Worm (Caenorhabditis elegans) whole organism, L1 larva: ENCODE data around the gene B0432.14.

Experiments used
- dsc-1 ChIP-seq: sonication (generic microtip); optimal IDR thresholded peaks from 2 replicates; lab custom pipeline; 2016; ENCODE audit warnings: mild to moderate bottlenecking, missing genetic modification characterization, missing compliant biosample characterization
- efl-1 ChIP-seq, 4 experiments: fragments of 150-350 bp; optimal IDR thresholded peaks in 3 of 4; peaks in 1 of 4; 1 replicate in 1 of 4; 2 replicates in 3 of 4; lab custom pipeline; 2014; ENCODE audit warnings: missing biosample characterization in 2 of 4, missing genetic modification characterization in 2 of 4, missing genetic modification reagents in 2 of 4
- egl-13 ChIP-seq: sonication (generic microtip); optimal IDR thresholded peaks from 2 replicates; lab custom pipeline; 2016; ENCODE audit warnings: missing genotype, missing genetic modification reagents, missing genetic modification characterization, missing compliant biosample characterization
- egl-27 ChIP-seq, 2 experiments: fragments of 150-350 bp in 1 of 2; sonication (generic microtip); optimal IDR thresholded peaks; 3 replicates each; lab custom pipeline; 2017 to 2018; ENCODE audit warnings: missing biosample characterization in 2 of 2, missing genetic modification characterization in 2 of 2, missing genetic modification reagents in 2 of 2
- fkh-10 ChIP-seq: sonication (generic microtip); optimal IDR thresholded peaks from 2 replicates; lab custom pipeline; 2017; ENCODE audit warnings: missing biosample characterization, missing genetic modification reagents, missing genetic modification characterization
- fkh-4 ChIP-seq: sonication (generic microtip); optimal IDR thresholded peaks from 2 replicates; lab custom pipeline; 2016; ENCODE audit warnings: missing compliant biosample characterization, missing genetic modification characterization, borderline replicate concordance
- fkh-8 ChIP-seq: sonication (generic microtip); optimal IDR thresholded peaks from 2 replicates; lab custom pipeline; 2016; ENCODE audit warnings: mild to moderate bottlenecking, missing genetic modification characterization, missing compliant biosample characterization
- grh-1 ChIP-seq: fragments of 200-800 bp; sonication (Bioruptor generic); IDR thresholded peaks from 2 replicates; pipeline ENCODE4 v1.3.6; 2022; ENCODE audit warnings: missing genetic modification reagents, missing genetic modification characterization, missing compliant biosample characterization
- lin-14 ChIP-seq: fragments of 200-800 bp; sonication (Bioruptor generic); optimal IDR thresholded peaks from 2 replicates; lab custom pipeline; 2018; ENCODE audit warnings: mild to moderate bottlenecking, missing genetic modification characterization, moderate library complexity, missing compliant biosample characterization
- lin-35 ChIP-seq, 2 experiments: fragments of 150-350 bp; optimal IDR thresholded peaks; 2 replicates each; lab custom pipeline; 2014; ENCODE audit warnings: missing biosample characterization in 2 of 2, missing genetic modification characterization in 2 of 2, missing genetic modification reagents in 2 of 2
- lsy-2 ChIP-seq, 2 experiments: fragments of 150-350 bp; optimal IDR thresholded peaks; 2 replicates each; lab custom pipeline; 2014; ENCODE audit warnings: missing biosample characterization in 2 of 2, missing genetic modification characterization in 2 of 2
- nhr-11 ChIP-seq: fragments of 150-350 bp; optimal IDR thresholded peaks from 2 replicates; lab custom pipeline; 2014; ENCODE audit warnings: missing biosample characterization, missing genetic modification characterization
- nhr-71 ChIP-seq: sonication (generic microtip); optimal IDR thresholded peaks from 2 replicates; lab custom pipeline; 2016; ENCODE audit warnings: mild to moderate bottlenecking, missing genetic modification characterization, moderate library complexity, missing compliant biosample characterization
- nhr-76 ChIP-seq: sonication (generic microtip); optimal IDR thresholded peaks from 2 replicates; lab custom pipeline; 2017; ENCODE audit warnings: missing biosample characterization, missing genetic modification characterization
- nhr-77 ChIP-seq: fragments of 150-350 bp; optimal IDR thresholded peaks from 2 replicates; lab custom pipeline; 2014; ENCODE audit warnings: missing biosample characterization, missing genetic modification characterization
- nhr-85 ChIP-seq: sonication (generic microtip); peaks from one replicate; lab custom pipeline; 2016; ENCODE audit warnings: missing genetic modification characterization, inconsistent platforms, missing compliant biosample characterization
- pag-3 ChIP-seq: sonication (generic microtip); optimal IDR thresholded peaks from 2 replicates; lab custom pipeline; 2017; ENCODE audit warnings: missing genetic modification characterization, mild to moderate bottlenecking, missing compliant biosample characterization, antibody characterized with exemption, borderline replicate concordance; ENCODE audit not compliant: insufficient read depth
- rnt-1 ChIP-seq: sonication (generic microtip); optimal IDR thresholded peaks from 2 replicates; lab custom pipeline; 2016; ENCODE audit warnings: mild to moderate bottlenecking, missing genetic modification characterization, moderate library complexity, missing compliant biosample characterization
- snu-23 ChIP-seq: sonication (generic microtip); optimal IDR thresholded peaks from 2 replicates; lab custom pipeline; 2016; ENCODE audit warnings: missing genetic modification characterization, missing compliant biosample characterization
- sptf-1 ChIP-seq: fragments of 150-350 bp; optimal IDR thresholded peaks from 2 replicates; lab custom pipeline; 2014; ENCODE audit warnings: missing biosample characterization, missing genetic modification characterization
- swsn-7 ChIP-seq: sonication (generic microtip); optimal IDR thresholded peaks from 2 replicates; lab custom pipeline; 2016; ENCODE audit warnings: missing genetic modification characterization, missing compliant biosample characterization
- tbx-2 ChIP-seq: sonication (generic microtip); optimal IDR thresholded peaks from 2 replicates; lab custom pipeline; 2016; ENCODE audit warnings: missing genetic modification characterization, missing compliant biosample characterization
- unc-30 ChIP-seq: sonication (generic microtip); optimal IDR thresholded peaks from 2 replicates; lab custom pipeline; 2017; ENCODE audit warnings: missing biosample characterization, missing genetic modification characterization

The B0432.14 gene

ce11 chrII:313540-313939 is 49.4 kb downstream of the B0432.14 start (continued):
- TF ChIP-seq swsn-7 (tag; lab: Kevin White, UChicago): no peak
- no peak for TF ChIP-seq pag-3 (tag; lab: Kevin White, UChicago)
- TF ChIP-seq fkh-8 (tag; lab: Kevin White, UChicago): no peak
- TF ChIP-seq lin-14 (GFP tag; lab: Kevin White, UChicago): peak; percentile 76
- no peak for TF ChIP-seq egl-27 (tag; optimal IDR thresholded peaks at IDR 0.05; lab: Kevin White, UChicago)
- no peak for TF ChIP-seq egl-13 (tag; lab: Kevin White, UChicago)
- TF ChIP-seq unc-30 (tag; lab: Kevin White, UChicago): no peak
- TF ChIP-seq rnt-1 (tag; lab: Kevin White, UChicago): peak; percentile 41
- TF ChIP-seq sptf-1 (tag; lab: Kevin White, UChicago): no peak
- TF ChIP-seq lin-35 (GFP tag; optimal IDR thresholded peaks at IDR 0.05; lab: Kevin White, UChicago): no peak
- no peak for TF ChIP-seq nhr-77 (tag; lab: Kevin White, UChicago)
- TF ChIP-seq dsc-1 (tag; lab: Kevin White, UChicago): peak; percentile 4
- peak; percentile 14 for TF ChIP-seq snu-23 (GFP tag; lab: Kevin White, UChicago)
- peak; percentile 10 for TF ChIP-seq nhr-71
- no peak for TF ChIP-seq grh-1 (GFP tag; lab: Robert Waterston, UW)
- TF ChIP-seq lsy-2 (tag; optimal IDR thresholded peaks at IDR 0.05; lab: Kevin White, UChicago): peak in 1 of 2 experiments; percentile 29
- TF ChIP-seq efl-1 (optimal IDR thresholded peaks at IDR 0.05; lab: Kevin White, UChicago): peak in 1 of 2 experiments; percentile 1
- TF ChIP-seq efl-1 (GFP tag; optimal IDR thresholded peaks at IDR 0.05 in 1 of 2; lab: Kevin White, UChicago): no peak
- no peak for TF ChIP-seq fkh-10 (GFP tag; lab: Kevin White, UChicago)
- TF ChIP-seq nhr-85 (tag; lab: Kevin White, UChicago): peak; percentile 53
- no peak for TF ChIP-seq tbx-2 (tag; lab: Kevin White, UChicago)
- TF ChIP-seq nhr-76 (tag; lab: Kevin White, UChicago): no peak
- no peak for TF ChIP-seq fkh-4 (tag; lab: Kevin White, UChicago)
- TF ChIP-seq nhr-11 (tag; lab: Kevin White, UChicago): no peak
